Worm (Caenorhabditis elegans): ENCODE results near the gene F09E5.3.

Gene F09E5.3

DNA sequence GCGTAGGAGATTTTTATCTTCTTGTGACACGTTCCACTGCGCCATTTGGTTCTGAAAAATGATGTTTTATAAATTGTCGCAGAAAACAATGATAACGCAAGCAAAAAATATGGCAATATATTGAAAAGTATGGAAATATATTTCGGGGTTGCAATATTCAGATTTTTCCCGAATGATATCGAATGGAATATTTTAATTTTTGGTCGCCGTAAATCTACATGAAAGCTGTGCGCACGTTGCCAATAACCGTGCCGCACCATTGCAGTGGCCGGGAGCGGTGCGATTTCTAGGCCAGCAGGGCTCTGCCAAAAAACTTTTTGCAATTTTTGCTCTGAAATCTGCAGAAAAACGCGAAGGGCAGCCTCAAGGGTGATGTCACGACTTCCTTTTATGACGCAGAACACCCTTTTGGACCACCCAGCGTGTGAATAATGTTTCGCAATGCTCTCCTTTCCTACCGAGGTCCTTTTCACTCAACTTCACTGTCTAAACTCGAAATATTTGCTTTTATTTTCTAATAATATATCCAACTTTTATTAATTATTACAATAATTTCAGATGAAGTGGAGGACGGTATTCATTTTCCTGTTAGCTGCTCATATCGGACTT lies 15.6 kb upstream of the F09E5.3 start, which contains the start of the genes F09E5.11 and bmy-1 (continued):
- peak; percentile 23 for TF ChIP-seq snpc-1.1 (tag; optimal IDR thresholded peaks at IDR 0.05; ENCODE audit: insufficient read depth)
- no peak for TF ChIP-seq ceh-58 (GFP tag; IDR thresholded peaks at IDR 0.05)
- TF ChIP-seq atf-7 (tag; optimal IDR thresholded peaks at IDR 0.05): peak; percentile 81
- TF ChIP-seq mcd-1 (GFP tag; IDR thresholded peaks at IDR 0.05): peak; percentile 84
- peak; percentile 93 for TF ChIP-seq C06A6.2 (GFP tag; conservative IDR thresholded peaks at IDR 0.05)
- peak; percentile 73 for TF ChIP-seq B0336.3 (GFP tag; IDR thresholded peaks at IDR 0.05)
- no peak for TF ChIP-seq unc-62 (GFP tag; optimal IDR thresholded peaks at IDR 0.05)
- peak; percentile 74 for TF ChIP-seq ccch-3 (GFP tag; optimal IDR thresholded peaks at IDR 0.05)
- TF ChIP-seq mxl-1 (tag; optimal IDR thresholded peaks at IDR 0.05): peak; percentile 23
- TF ChIP-seq bed-1 (GFP tag; IDR thresholded peaks at IDR 0.05): 0 out of 2 replicates have a peak, but pooled peaks have one; percentile 73
- TF ChIP-seq nhr-120 (GFP tag; IDR thresholded peaks at IDR 0.05): no peak
- no peak for TF ChIP-seq ama-1 (optimal IDR thresholded peaks at IDR 0.05)
- TF ChIP-seq ama-1 (GFP tag; optimal IDR thresholded peaks at IDR 0.05): no peak
- no peak for TF ChIP-seq gei-17 (GFP tag; optimal IDR thresholded peaks at IDR 0.05)
- no peak for TF ChIP-seq zim-3 (tag; optimal IDR thresholded peaks at IDR 0.05)
- no peak for TF ChIP-seq Y53F4B.3 (GFP tag; IDR thresholded peaks at IDR 0.05)
- TF ChIP-seq fkh-3 (tag; optimal IDR thresholded peaks at IDR 0.05): no peak
- peak; percentile 81 for TF ChIP-seq cebp-1 (GFP tag; IDR thresholded peaks at IDR 0.05)
- TF ChIP-seq cebp-1 (tag; optimal IDR thresholded peaks at IDR 0.05): peak; percentile 92
- no peak for TF ChIP-seq T07F8.4 (tag; optimal IDR thresholded peaks at IDR 0.05)
- TF ChIP-seq F57C9.4 (tag; optimal IDR thresholded peaks at IDR 0.05): no peak
- no peak for TF ChIP-seq sea-2 (GFP tag; IDR thresholded peaks at IDR 0.05)
- no peak for TF ChIP-seq F39B2.1 (GFP tag; IDR thresholded peaks at IDR 0.05)
- TF ChIP-seq nhr-90 (tag; optimal IDR thresholded peaks at IDR 0.05): no peak
- TF ChIP-seq him-1 (tag; optimal IDR thresholded peaks at IDR 0.05): no peak
- peak; percentile 29 for TF ChIP-seq F23B12.7 (tag; optimal IDR thresholded peaks at IDR 0.05; ENCODE audit: insufficient read depth)
- TF ChIP-seq chd-7 (tag; optimal IDR thresholded peaks at IDR 0.05): peak; percentile 57
- no peak for TF ChIP-seq hlh-26 (GFP tag; conservative IDR thresholded peaks at IDR 0.05)
- peak; percentile 96 for TF ChIP-seq dox-1 (GFP tag; IDR thresholded peaks at IDR 0.05)
- TF ChIP-seq F57A8.1 (GFP tag; optimal IDR thresholded peaks at IDR 0.05): no peak
- TF ChIP-seq Y95B8A.8 (GFP tag; IDR thresholded peaks at IDR 0.05): 0 out of 2 replicates have a peak, but pooled peaks have one; percentile 48
- peak; percentile 78 for TF ChIP-seq lin-54 (GFP tag; optimal IDR thresholded peaks at IDR 0.05)
- no peak for TF ChIP-seq pha-4 (tag; optimal IDR thresholded peaks at IDR 0.05)
- peak; percentile 16 for TF ChIP-seq F49E8.2 (tag; optimal IDR thresholded peaks at IDR 0.05; ENCODE audit: insufficient read depth)
- TF ChIP-seq lin-35 (GFP tag; optimal IDR thresholded peaks at IDR 0.05): peak in 1 of 3 experiments; percentile 19
- TF ChIP-seq tbp1 (GFP tag; optimal IDR thresholded peaks at IDR 0.05): peak; percentile 64
- TF ChIP-seq nfya-2 (GFP tag; IDR thresholded peaks at IDR 0.05): no peak
- TF ChIP-seq repo-1 (tag; optimal IDR thresholded peaks at IDR 0.05): no peak
- peak; percentile 91 for TF ChIP-seq let-526 (GFP tag; IDR thresholded peaks at IDR 0.05)
- peak; percentile 28 for TF ChIP-seq rpc-1 (optimal IDR thresholded peaks at IDR 0.05)
- no peak for TF ChIP-seq rpc-1 (tag; optimal IDR thresholded peaks at IDR 0.05)
- TF ChIP-seq madf-3 (GFP tag; IDR thresholded peaks at IDR 0.05): peak; percentile 87; the same call in 1 of the 2 replicates
- peak; percentile 9 for TF ChIP-seq B0035.1 (tag; optimal IDR thresholded peaks at IDR 0.05)
- TF ChIP-seq ztf-22 (GFP tag; optimal IDR thresholded peaks at IDR 0.05): no peak
- peak; percentile 8 for TF ChIP-seq die-1 (tag; optimal IDR thresholded peaks at IDR 0.05)
- TF ChIP-seq madf-6 (GFP tag; IDR thresholded peaks at IDR 0.05): peak; percentile 70
- TF ChIP-seq snpc-4 (GFP tag; optimal IDR thresholded peaks at IDR 0.05): peak; percentile 29
- TF ChIP-seq snpc-4 (tag; optimal IDR thresholded peaks at IDR 0.05): peak in 3 of 4 experiments; percentile 44 to 66 (median 63)
- TF ChIP-seq Y56A3A.18 (GFP tag; IDR thresholded peaks at IDR 0.05): no peak

Measured in whole organism, young adult.